Fruit fly (Drosophila melanogaster): ENCODE results near the gene Fit1.

- TF ChIP-seq CG8478 (optimal IDR thresholded peaks at IDR 0.05) (no peak), psq (optimal IDR thresholded peaks at IDR 0.05) (no peak)
Observed at dm6 chr3L:4121589-4121988, 18.2 kb downstream of the Fit1 start.

Measured in whole organism.